Worm (Caenorhabditis elegans) whole organism, late embryonic: Measurements from ENCODE around the gene C05B5.1.

ENCODE experiments used
- C38D4.7 ChIP-seq: fragments of 200-800 bp; sonication (Bioruptor generic); optimal IDR thresholded peaks from 2 replicates; lab custom pipeline; 2018; ENCODE audit warnings: mild to moderate bottlenecking, missing genetic modification characterization, moderate library complexity, missing compliant biosample characterization
- F13H6.1 ChIP-seq: sonication (generic microtip); optimal IDR thresholded peaks from 2 replicates; lab custom pipeline; 2016; ENCODE audit warnings: missing genetic modification characterization, missing compliant biosample characterization
- K09A11.1 ChIP-seq: sonication (generic microtip); optimal IDR thresholded peaks from 2 replicates; lab custom pipeline; 2017; ENCODE audit warnings: antibody characterized with exemption, mild to moderate bottlenecking, missing genetic modification characterization, missing compliant biosample characterization; ENCODE audit not compliant: insufficient read depth
- T23F11.4 ChIP-seq: fragments of 200-800 bp; sonication (Bioruptor generic); optimal IDR thresholded peaks from 2 replicates; lab custom pipeline; 2018; ENCODE audit warnings: mild to moderate bottlenecking, missing genetic modification characterization, missing compliant biosample characterization
- Y22D7AL.16 ChIP-seq: sonication (generic microtip); optimal IDR thresholded peaks from 2 replicates; lab custom pipeline; 2016; ENCODE audit warnings: missing genetic modification characterization, missing compliant biosample characterization
- ceh-22 ChIP-seq: sonication (generic microtip); optimal IDR thresholded peaks from 2 replicates; lab custom pipeline; 2017; ENCODE audit warnings: missing biosample characterization, missing genetic modification characterization
- ceh-31 ChIP-seq: sonication (generic microtip); optimal IDR thresholded peaks from 2 replicates; lab custom pipeline; 2016; ENCODE audit warnings: missing genetic modification characterization, missing compliant biosample characterization
- ceh-34 ChIP-seq: sonication (generic microtip); optimal IDR thresholded peaks from 2 replicates; lab custom pipeline; 2016; ENCODE audit warnings: mild to moderate bottlenecking, missing genetic modification characterization, missing compliant biosample characterization
- ceh-48 ChIP-seq: sonication (generic microtip); optimal IDR thresholded peaks from 2 replicates; lab custom pipeline; 2016; ENCODE audit warnings: missing genetic modification characterization, inconsistent platforms, missing compliant biosample characterization
- ceh-6 ChIP-seq: fragments of 200-800 bp; sonication (Bioruptor generic); optimal IDR thresholded peaks from 2 replicates; lab custom pipeline; 2018; ENCODE audit warnings: mild to moderate bottlenecking, missing genetic modification characterization, missing compliant biosample characterization
- ceh-9 ChIP-seq: sonication (generic microtip); optimal IDR thresholded peaks from 2 replicates; lab custom pipeline; 2016; ENCODE audit warnings: mild to moderate bottlenecking, missing genetic modification characterization, inconsistent platforms, missing compliant biosample characterization
- che-1 ChIP-seq: sonication (generic microtip); optimal IDR thresholded peaks from 2 replicates; lab custom pipeline; 2016; ENCODE audit warnings: mild to moderate bottlenecking, missing genetic modification characterization, missing compliant biosample characterization
- elt-2 ChIP-seq: sonication (generic microtip); optimal IDR thresholded peaks from 2 replicates; lab custom pipeline; 2016; ENCODE audit warnings: missing genetic modification reagents, missing genetic modification characterization, missing compliant biosample characterization
- ets-4 ChIP-seq: sonication (generic microtip); optimal IDR thresholded peaks from 2 replicates; lab custom pipeline; 2016; ENCODE audit warnings: missing genetic modification characterization, missing compliant biosample characterization
- eyg-1 ChIP-seq: sonication (generic microtip); optimal IDR thresholded peaks from 2 replicates; lab custom pipeline; 2016; ENCODE audit warnings: missing genotype, missing genetic modification characterization, missing compliant biosample characterization
- fkh-10 ChIP-seq: fragments of 150-350 bp; optimal IDR thresholded peaks from 2 replicates; lab custom pipeline; 2014; ENCODE audit warnings: missing biosample characterization, missing genetic modification reagents, missing genetic modification characterization
- fkh-6 ChIP-seq: sonication (generic microtip); optimal IDR thresholded peaks from 2 replicates; lab custom pipeline; 2016; ENCODE audit warnings: missing genetic modification characterization, missing compliant biosample characterization
- gmeb-2 ChIP-seq: sonication (generic microtip); optimal IDR thresholded peaks from 2 replicates; lab custom pipeline; 2016; ENCODE audit warnings: missing genetic modification characterization, inconsistent platforms, missing compliant biosample characterization
- hlh-30 ChIP-seq: sonication (generic microtip); optimal IDR thresholded peaks from 2 replicates; lab custom pipeline; 2017; ENCODE audit warnings: antibody characterized with exemption, missing genetic modification characterization, missing compliant biosample characterization; ENCODE audit not compliant: insufficient read depth
- hlh-6 ChIP-seq: sonication (generic microtip); optimal IDR thresholded peaks from 2 replicates; lab custom pipeline; 2016; ENCODE audit warnings: missing genotype, missing genetic modification characterization, missing compliant biosample characterization
- hlh-8 ChIP-seq: sonication (generic microtip); optimal IDR thresholded peaks from 2 replicates; lab custom pipeline; 2016; ENCODE audit warnings: missing genotype, missing genetic modification characterization, missing compliant biosample characterization
- lin-11 ChIP-seq: fragments of 200-800 bp; sonication (Bioruptor generic); optimal IDR thresholded peaks from 2 replicates; lab custom pipeline; 2018; ENCODE audit warnings: mild to moderate bottlenecking, missing genetic modification characterization, missing compliant biosample characterization
- madf-2 ChIP-seq: sonication (generic microtip); optimal IDR thresholded peaks from 2 replicates; lab custom pipeline; 2017; ENCODE audit warnings: missing genetic modification characterization, missing compliant biosample characterization
- nhr-11 ChIP-seq: fragments of 150-350 bp; optimal IDR thresholded peaks from 2 replicates; lab custom pipeline; 2014; ENCODE audit warnings: missing biosample characterization, missing genetic modification characterization
- npax-4 ChIP-seq: sonication (generic microtip); optimal IDR thresholded peaks from 2 replicates; lab custom pipeline; 2016; ENCODE audit warnings: missing genetic modification characterization, missing compliant biosample characterization
- odd-2 ChIP-seq: sonication (generic microtip); optimal IDR thresholded peaks from 2 replicates; lab custom pipeline; 2017; ENCODE audit warnings: antibody characterized with exemption, mild to moderate bottlenecking, missing genetic modification characterization, missing compliant biosample characterization
- pag-3 ChIP-seq: sonication (generic microtip); optimal IDR thresholded peaks from 2 replicates; lab custom pipeline; 2016; ENCODE audit warnings: missing compliant biosample characterization, missing genetic modification characterization, borderline replicate concordance
- pat-9 ChIP-seq: fragments of 200-800 bp; sonication (Bioruptor generic); optimal IDR thresholded peaks from 2 replicates; lab custom pipeline; 2018; ENCODE audit warnings: mild to moderate bottlenecking, missing genetic modification characterization, moderate library complexity, missing compliant biosample characterization
- pax-1 ChIP-seq: fragments of 150-350 bp; optimal IDR thresholded peaks from 2 replicates; lab custom pipeline; 2014; ENCODE audit warnings: missing biosample characterization, missing genetic modification characterization
- pha-2 ChIP-seq: sonication (generic microtip); optimal IDR thresholded peaks from 2 replicates; lab custom pipeline; 2017; ENCODE audit warnings: mild to moderate bottlenecking, missing genetic modification characterization, missing compliant biosample characterization
- pha-4 ChIP-seq: fragments of 150-350 bp; optimal IDR thresholded peaks from 2 replicates; lab custom pipeline; 2018; ENCODE audit warnings: missing biosample characterization, missing genetic modification reagents, missing genetic modification characterization
- pqm-1 ChIP-seq: sonication (generic microtip); optimal IDR thresholded peaks from 2 replicates; lab custom pipeline; 2016; ENCODE audit warnings: missing genetic modification characterization, missing compliant biosample characterization
- ref-2 ChIP-seq: sonication (generic microtip); optimal IDR thresholded peaks from 2 replicates; lab custom pipeline; 2016; ENCODE audit warnings: missing genetic modification characterization, missing compliant biosample characterization
- tbx-7 ChIP-seq: sonication (generic microtip); optimal IDR thresholded peaks from 2 replicates; lab custom pipeline; 2016; ENCODE audit warnings: missing genotype, missing genetic modification characterization, missing compliant biosample characterization
- ttx-3 ChIP-seq: sonication (generic microtip); optimal IDR thresholded peaks from 2 replicates; lab custom pipeline; 2016; ENCODE audit warnings: missing genetic modification reagents, missing genetic modification characterization, missing compliant biosample characterization
- unc-55 ChIP-seq: sonication (generic microtip); optimal IDR thresholded peaks from 2 replicates; lab custom pipeline; 2017; ENCODE audit warnings: missing biosample characterization, missing genetic modification reagents, missing genetic modification characterization
- unc-86 ChIP-seq: sonication (generic microtip); optimal IDR thresholded peaks from 2 replicates; lab custom pipeline; 2016; ENCODE audit warnings: missing genetic modification characterization, missing compliant biosample characterization
- zip-5 ChIP-seq: sonication (generic microtip); optimal IDR thresholded peaks from 2 replicates; lab custom pipeline; 2016; ENCODE audit warnings: missing genetic modification characterization, missing compliant biosample characterization
- ztf-16 ChIP-seq: sonication (generic microtip); optimal IDR thresholded peaks from 2 replicates; lab custom pipeline; 2017; ENCODE audit warnings: missing genetic modification characterization, missing compliant biosample characterization

Gene C05B5.1

ce11 chrIII:9969371-9969770, 18.9 kb downstream of the C05B5.1 start:
- TF ChIP-seq madf-2: no peak
- TF ChIP-seq hlh-8 (tag; lab: Kevin White, UChicago): no peak
- no peak for TF ChIP-seq tbx-7 (tag; lab: Kevin White, UChicago)
- peak; percentile 40 for TF ChIP-seq ceh-34 (tag; lab: Kevin White, UChicago)
- TF ChIP-seq unc-86: no peak
- TF ChIP-seq ref-2 (tag; lab: Kevin White, UChicago): no peak

ce11 chrIII:9965444-9965843, 22.8 kb downstream of the C05B5.1 start:
- TF ChIP-seq unc-55 (GFP tag; lab: Kevin White, UChicago) (peak; percentile 54), hlh-6 (tag; lab: Kevin White, UChicago) (no peak), pat-9 (tag; lab: Kevin White, UChicago) (no peak), T23F11.4 (no peak)

ce11 chrIII:9964416-9964815, 23.8 kb downstream of the C05B5.1 start:
- TF ChIP-seq eyg-1 (no peak), C38D4.7 (GFP tag; lab: Kevin White, UChicago) (no peak), F13H6.1 (no peak), che-1 (tag; lab: Kevin White, UChicago) (no peak), pha-2 (no peak), npax-4 (no peak), unc-55 (GFP tag; lab: Kevin White, UChicago) (no peak)

ce11 chrIII:9963447-9963846, 24.8 kb downstream of the C05B5.1 start:
- TF ChIP-seq lin-11 (tag; lab: Kevin White, UChicago): no peak
- no peak for TF ChIP-seq fkh-6 (tag; lab: Kevin White, UChicago)
- TF ChIP-seq, all 69 proteins: peak for 0

- TF ChIP-seq K09A11.1 (tag; lab: Kevin White, UChicago) (no peak), ceh-6 (GFP tag; lab: Kevin White, UChicago) (no peak)
These were observed 31.4 kb downstream of the C05B5.1 start, which contains the start of gene alx-1 for ce11 chrIII:9956665-9957401. Gene alx-1, plus strand, starts transcription at chrIII:9957351.

ce11 chrIII:9956123-9956522, 32.1 kb downstream of the C05B5.1 start, which contains the start of gene mog-1:
Gene mog-1, minus strand, starts transcription at chrIII:9956215.
- TF ChIP-seq nhr-11 (no peak), gmeb-2 (tag; lab: Kevin White, UChicago) (no peak), Y22D7AL.16 (tag; lab: Kevin White, UChicago) (no peak), ceh-9 (no peak), hlh-6 (tag; lab: Kevin White, UChicago) (no peak), ceh-48 (no peak), hlh-30 (tag; lab: Kevin White, UChicago) (no peak), ztf-16 (tag; lab: Kevin White, UChicago) (no peak), ets-4 (no peak), fkh-10 (GFP tag; lab: Kevin White, UChicago) (no peak), pag-3 (tag; lab: Kevin White, UChicago) (no peak)

ce11 chrIII:9951864-9952263, 36.4 kb downstream of the C05B5.1 start, which contains the start of gene K03H1.11:
Gene K03H1.11, minus strand, starts transcription at chrIII:9951964.
- no peak for TF ChIP-seq unc-55 (GFP tag; lab: Kevin White, UChicago)
- no peak for TF ChIP-seq fkh-6 (tag; lab: Kevin White, UChicago)
- TF ChIP-seq odd-2 (tag; lab: Kevin White, UChicago): no peak
- TF ChIP-seq hlh-6 (tag; lab: Kevin White, UChicago): no peak
- TF ChIP-seq ceh-31 (tag; lab: Kevin White, UChicago): no peak
- TF ChIP-seq T23F11.4: no peak
- TF ChIP-seq pha-4 (tag; lab: Kevin White, UChicago): no peak
- no peak for TF ChIP-seq ceh-22 (tag; lab: Kevin White, UChicago)
- no peak for TF ChIP-seq elt-2
- TF ChIP-seq hlh-30 (tag; lab: Kevin White, UChicago): no peak
- no peak for TF ChIP-seq C38D4.7 (GFP tag; lab: Kevin White, UChicago)
- no peak for TF ChIP-seq ztf-16 (tag; lab: Kevin White, UChicago)
- TF ChIP-seq ttx-3 (tag; lab: Kevin White, UChicago): no peak
- TF ChIP-seq ceh-9: no peak
- no peak for TF ChIP-seq ref-2 (tag; lab: Kevin White, UChicago)
- no peak for TF ChIP-seq pqm-1
- TF ChIP-seq ets-4: no peak
- no peak for TF ChIP-seq pat-9 (tag; lab: Kevin White, UChicago)
- TF ChIP-seq pax-1 (tag; lab: Kevin White, UChicago): no peak
- no peak for TF ChIP-seq zip-5 (tag; lab: Kevin White, UChicago)
